Fruit fly (Drosophila melanogaster) whole organism, embryonic: ENCODE measurements around the gene rempA.

ENCODE experiments used
- CG10147 ChIP-seq: fragments of 200-800 bp; sonication (Bioruptor generic); optimal IDR thresholded peaks from 2 replicates; lab custom pipeline; 2019; ENCODE audit warnings: missing biosample characterization, mild to moderate bottlenecking, missing genetic modification characterization, moderate library complexity
- CG14014 ChIP-seq: fragments of 200-800 bp; sonication (Bioruptor generic); IDR thresholded peaks from 2 replicates; pipeline ENCODE4 v1.3.6; 2022; ENCODE audit warnings: missing biosample characterization, missing genetic modification characterization
- CG14710 ChIP-seq: fragments of 200-800 bp; sonication (Bioruptor generic); optimal IDR thresholded peaks from 3 replicates; lab custom pipeline; 2019; ENCODE audit warnings: missing biosample characterization, mild to moderate bottlenecking, missing genetic modification characterization, moderate library complexity
- CG14860 ChIP-seq: fragments of 200-800 bp; sonication (Bioruptor generic); IDR thresholded peaks from 3 replicates; pipeline ENCODE4 v1.3.6; 2022; ENCODE audit warnings: missing biosample characterization, missing genetic modification characterization; ENCODE audit not compliant: partially characterized antibody
- CG17385 ChIP-seq: fragments of 200-800 bp; sonication (Bioruptor generic); optimal IDR thresholded peaks from 3 replicates; lab custom pipeline; 2018; ENCODE audit warnings: missing biosample characterization, mild to moderate bottlenecking, missing genetic modification characterization
- CG17829 ChIP-seq: fragments of 200-800 bp; optimal IDR thresholded peaks from 2 replicates; lab custom pipeline; 2019; ENCODE audit warnings: missing biosample characterization, mild to moderate bottlenecking, missing genetic modification characterization, moderate library complexity
- CG17912 ChIP-seq: fragments of 200-800 bp; sonication (Bioruptor generic); optimal IDR thresholded peaks from 2 replicates; lab custom pipeline; 2018; ENCODE audit warnings: missing biosample characterization, mild to moderate bottlenecking, missing genetic modification characterization
- CG1792 ChIP-seq: fragments of 200-800 bp; sonication (Bioruptor generic); optimal IDR thresholded peaks from 2 replicates; lab custom pipeline; 2016; ENCODE audit warnings: missing biosample characterization, missing genetic modification characterization
- CG30403 ChIP-seq: fragments of 200-800 bp; sonication (Bioruptor generic); optimal IDR thresholded peaks from 3 replicates; lab custom pipeline; 2016; ENCODE audit warnings: missing biosample characterization, missing genetic modification characterization
- CG4282 ChIP-seq: fragments of 200-800 bp; sonication (Bioruptor generic); optimal IDR thresholded peaks from 2 replicates; lab custom pipeline; 2016; ENCODE audit warnings: missing biosample characterization, missing genetic modification characterization
- CG4707 ChIP-seq: fragments of 200-800 bp; sonication (Bioruptor generic); optimal IDR thresholded peaks from 2 replicates; lab custom pipeline; 2018; ENCODE audit warnings: missing biosample characterization, mild to moderate bottlenecking, missing genetic modification characterization, moderate library complexity
- CG9609 ChIP-seq: fragments of 200-800 bp; sonication (Bioruptor generic); optimal IDR thresholded peaks from 3 replicates; lab custom pipeline; 2016; ENCODE audit warnings: missing biosample characterization, missing genetic modification characterization
- Dad ChIP-seq: fragments of 200-800 bp; sonication (Bioruptor generic); optimal IDR thresholded peaks from 3 replicates; lab custom pipeline; 2016; ENCODE audit warnings: missing biosample characterization, missing genetic modification characterization
- Mrtf ChIP-seq: fragments of 200-800 bp; sonication (Bioruptor generic); IDR thresholded peaks from 3 replicates; pipeline ENCODE4 v1.3.6; 2022; ENCODE audit warnings: missing biosample characterization, missing genetic modification characterization
- Neu2 ChIP-seq: fragments of 200-800 bp; sonication (Bioruptor generic); optimal IDR thresholded peaks from 3 replicates; lab custom pipeline; 2016; ENCODE audit warnings: missing biosample characterization, missing genetic modification characterization, borderline replicate concordance
- Nf-YB ChIP-seq: fragments of 200-800 bp; sonication (Bioruptor generic); optimal IDR thresholded peaks from 3 replicates; lab custom pipeline; 2019; ENCODE audit warnings: missing biosample characterization, mild to moderate bottlenecking, missing genetic modification characterization, moderate library complexity
- Nf-YC ChIP-seq: fragments of 200-800 bp; optimal IDR thresholded peaks from 3 replicates; lab custom pipeline; 2019; ENCODE audit warnings: missing biosample characterization, mild to moderate bottlenecking, missing genetic modification characterization, moderate library complexity
- Oli ChIP-seq: fragments of 200-800 bp; sonication (Bioruptor generic); optimal IDR thresholded peaks from 2 replicates; lab custom pipeline; 2018; ENCODE audit warnings: missing biosample characterization, mild to moderate bottlenecking, missing genetic modification characterization, moderate library complexity
- Opbp ChIP-seq: fragments of 200-800 bp; sonication (Bioruptor generic); IDR thresholded peaks from 3 replicates; pipeline ENCODE4 v1.3.6; 2022; ENCODE audit warnings: missing biosample characterization, missing genetic modification characterization; ENCODE audit not compliant: partially characterized antibody
- Rx ChIP-seq: fragments of 200-800 bp; sonication (Bioruptor generic); IDR thresholded peaks from 2 replicates; pipeline ENCODE4 v1.3.6; 2022; ENCODE audit warnings: missing biosample characterization, missing genetic modification characterization
- Tbp ChIP-seq: fragments of >200 bp; optimal IDR thresholded peaks from 2 replicates; lab custom pipeline; 2018; ENCODE audit warnings: missing biosample characterization, missing genetic modification characterization
- Trl ChIP-seq, 3 experiments: fragments of >200 bp in 2 of 3; fragments of 200-800 bp in 1 of 3; sonication (Bioruptor generic) in 1 of 3; optimal IDR thresholded peaks; 2 replicates in 1 of 3; 3 replicates in 2 of 3; lab custom pipeline; 2016 to 2017; ENCODE audit warnings: missing biosample characterization in 1 of 3, missing genetic modification characterization in 1 of 3
- YL-1 ChIP-seq: fragments of 200-800 bp; sonication (Bioruptor generic); optimal IDR thresholded peaks from 3 replicates; lab custom pipeline; 2017; ENCODE audit warnings: missing biosample characterization, mild to moderate bottlenecking, missing genetic modification characterization
- ap ChIP-seq: fragments of 200-800 bp; sonication (Bioruptor generic); IDR thresholded peaks from 2 replicates; pipeline ENCODE4 v1.3.6; 2022; ENCODE audit warnings: missing biosample characterization, missing genetic modification characterization
- ci ChIP-seq: fragments of 200-800 bp; sonication (Bioruptor generic); IDR thresholded peaks from 3 replicates; pipeline ENCODE4 v1.3.6; 2022; ENCODE audit warnings: missing biosample characterization, missing genetic modification characterization
- crol ChIP-seq: fragments of 200-800 bp; sonication (Bioruptor generic); IDR thresholded peaks from 2 replicates; pipeline ENCODE4 v1.3.6; 2022; ENCODE audit warnings: missing biosample characterization, missing genetic modification characterization
- dm ChIP-seq: fragments of 200-800 bp; sonication (Bioruptor generic); optimal IDR thresholded peaks from 3 replicates; lab custom pipeline; 2016; ENCODE audit warnings: missing biosample characterization, missing genetic modification characterization
- esg ChIP-seq: fragments of 200-800 bp; sonication (Bioruptor generic); conservative IDR thresholded peaks from 2 replicates; pipeline ENCODE4 v1.3.6; 2022; ENCODE audit warnings: missing biosample characterization, missing genetic modification characterization
- exex ChIP-seq: fragments of 200-800 bp; sonication (Bioruptor generic); optimal IDR thresholded peaks from 4 replicates; lab custom pipeline; 2018; ENCODE audit warnings: missing biosample characterization, mild to moderate bottlenecking, missing genetic modification characterization, moderate library complexity
- gsb-n ChIP-seq: fragments of 200-800 bp; sonication (Bioruptor generic); optimal IDR thresholded peaks from 3 replicates; lab custom pipeline; 2018; ENCODE audit warnings: missing biosample characterization, mild to moderate bottlenecking, missing genetic modification characterization
- kay ChIP-seq: fragments of 200-800 bp; sonication (Bioruptor generic); optimal IDR thresholded peaks from 2 replicates; lab custom pipeline; 2016; ENCODE audit warnings: missing biosample characterization, missing genetic modification characterization
- ken ChIP-seq: fragments of 200-800 bp; sonication (Bioruptor generic); IDR thresholded peaks from 3 replicates; pipeline ENCODE4 v1.3.6; 2022; ENCODE audit warnings: missing biosample characterization, missing genetic modification characterization
- knrl ChIP-seq: fragments of 200-800 bp; sonication (Bioruptor generic); IDR thresholded peaks from 3 replicates; pipeline ENCODE4 v1.3.6; 2022; ENCODE audit warnings: missing biosample characterization, missing genetic modification characterization; ENCODE audit not compliant: partially characterized antibody
- lov ChIP-seq, 2 experiments: fragments of 200-800 bp in 1 of 2; fragments of >200 bp in 1 of 2; sonication (Bioruptor generic) in 1 of 2; IDR thresholded peaks in 1 of 2; optimal IDR thresholded peaks in 1 of 2; 2 replicates in 1 of 2; 3 replicates in 1 of 2; pipeline versions ENCODE4 v1.3.6 to Lab custom; 2017 to 2022; ENCODE audit warnings: missing biosample characterization in 1 of 2, missing genetic modification characterization in 1 of 2
- nerfin-1 ChIP-seq: fragments of 200-800 bp; sonication (Bioruptor generic); optimal IDR thresholded peaks from 3 replicates; lab custom pipeline; 2019; ENCODE audit warnings: missing biosample characterization, mild to moderate bottlenecking, missing genetic modification characterization, moderate library complexity
- oc ChIP-seq: fragments of 200-800 bp; sonication (Bioruptor generic); optimal IDR thresholded peaks from 2 replicates; lab custom pipeline; 2018; ENCODE audit warnings: missing biosample characterization, mild to moderate bottlenecking, missing genetic modification characterization, moderate library complexity
- otp ChIP-seq: fragments of 200-800 bp; sonication (Bioruptor generic); IDR thresholded peaks from 3 replicates; pipeline ENCODE4, ENCODE4 v1.3.6; 2022; ENCODE audit warnings: missing biosample characterization, missing genetic modification characterization
- p53 ChIP-seq: fragments of 200-800 bp; sonication (Bioruptor generic); optimal IDR thresholded peaks from 2 replicates; lab custom pipeline; 2016; ENCODE audit warnings: missing biosample characterization, missing genetic modification characterization
- pros ChIP-seq: fragments of 200-800 bp; sonication (Bioruptor generic); optimal IDR thresholded peaks from 3 replicates; lab custom pipeline; 2019; ENCODE audit warnings: missing biosample characterization, mild to moderate bottlenecking, missing genetic modification characterization, moderate library complexity
- seq ChIP-seq: fragments of 200-800 bp; sonication (Bioruptor generic); IDR thresholded peaks from 2 replicates; pipeline ENCODE4 v1.3.6; 2022; ENCODE audit warnings: missing biosample characterization, missing genetic modification characterization
- slbo ChIP-seq: fragments of 200-800 bp; sonication (Bioruptor generic); IDR thresholded peaks from 2 replicates; pipeline ENCODE4 v1.3.6; 2022; ENCODE audit warnings: missing biosample characterization, missing genetic modification characterization
- twi ChIP-seq: fragments of 200-800 bp; optimal IDR thresholded peaks from 2 replicates; lab custom pipeline; 2019; ENCODE audit warnings: missing biosample characterization, mild to moderate bottlenecking, missing genetic modification characterization, moderate library complexity

Gene rempA

dm6 chr2L:594048-594447 is 33.9 kb upstream of the rempA start:
- no peak for TF ChIP-seq ci (GFP tag; lab: Robert Waterston, UW)
- TF ChIP-seq ken (GFP tag; lab: Robert Waterston, UW) = no peak
- 0 out of 2 replicates have a peak, but pooled peaks have one; percentile 13 for TF ChIP-seq slbo (GFP tag; lab: Robert Waterston, UW)
- TF ChIP-seq CG4282 (GFP tag; lab: Kevin White, UChicago) = no peak
- TF ChIP-seq lov (optimal IDR thresholded peaks at IDR 0.05; lab: Kevin White, UChicago) = no peak
- no peak for TF ChIP-seq lov (GFP tag; IDR thresholded peaks at IDR 0.05; lab: Robert Waterston, UW)
- TF ChIP-seq Mrtf = 0 out of 3 replicates have a peak, but pooled peaks have one; percentile 13
- TF ChIP-seq ap = no peak
- TF ChIP-seq gsb-n (tag; lab: Kevin White, UChicago) = no peak
- TF ChIP-seq CG4707 (GFP tag; lab: Kevin White, UChicago) = no peak
- TF ChIP-seq exex (tag; lab: Kevin White, UChicago) = no peak
- TF ChIP-seq CG14860 = no peak
- TF ChIP-seq Rx (GFP tag; lab: Robert Waterston, UW) = no peak
- no peak for TF ChIP-seq YL-1 (GFP tag; lab: Kevin White, UChicago)
- TF ChIP-seq CG17912 (GFP tag; lab: Kevin White, UChicago) = no peak
- no peak for TF ChIP-seq CG14014 (GFP tag; lab: Robert Waterston, UW)
- no peak for TF ChIP-seq CG17385
- TF ChIP-seq, all 482 proteins: peak for 2

dm6 chr2L:591511-591910 is 31.4 kb upstream of the rempA start:
- TF ChIP-seq p53 (GFP tag; lab: Kevin White, UChicago) = no peak
- TF ChIP-seq CG10147 (GFP tag; lab: Kevin White, UChicago) = no peak
- TF ChIP-seq Nf-YB (GFP tag; lab: Kevin White, UChicago) = peak; percentile 79
- TF ChIP-seq CG1792 (GFP tag; lab: Kevin White, UChicago) = no peak
- no peak for TF ChIP-seq Tbp
- peak; percentile 44 for TF ChIP-seq nerfin-1 (tag; lab: Kevin White, UChicago)
- TF ChIP-seq CG30403 (GFP tag; lab: Kevin White, UChicago) = no peak
- TF ChIP-seq otp = no peak
- TF ChIP-seq Dad (GFP tag; lab: Kevin White, UChicago) = no peak
- no peak for TF ChIP-seq CG9609 (GFP tag; lab: Kevin White, UChicago)
- TF ChIP-seq kay (GFP tag; lab: Kevin White, UChicago) = no peak
- no peak for TF ChIP-seq Opbp (GFP tag; lab: Robert Waterston, UW)
- peak; percentile 21; the same call in 1 of the 2 replicates for TF ChIP-seq seq (GFP tag; lab: Robert Waterston, UW)
- no peak for TF ChIP-seq YL-1 (GFP tag; lab: Kevin White, UChicago)
- TF ChIP-seq pros (GFP tag; lab: Kevin White, UChicago) = peak; percentile 35
- TF ChIP-seq oc (tag; lab: Kevin White, UChicago) = peak; percentile 33
- TF ChIP-seq twi (tag; lab: Kevin White, UChicago) = no peak
- TF ChIP-seq Nf-YC (tag; lab: Kevin White, UChicago) = peak; percentile 63
- TF ChIP-seq esg (GFP tag; lab: Robert Waterston, UW) = no peak
- TF ChIP-seq Neu2 (GFP tag; lab: Kevin White, UChicago) = no peak
- TF ChIP-seq CG14710 (tag; lab: Kevin White, UChicago) = no peak
- no peak for TF ChIP-seq CG17829 (tag; lab: Kevin White, UChicago)
- TF ChIP-seq, all 482 proteins: peak for 6

- TF ChIP-seq Nf-YC (tag; lab: Kevin White, UChicago) (peak; percentile 95), Trl (optimal IDR thresholded peaks at IDR 0.05; lab: Kevin White, UChicago) (peak; percentile 24 to 33), Trl (GFP tag; optimal IDR thresholded peaks at IDR 0.05; lab: Kevin White, UChicago) (no peak), crol (GFP tag; lab: Robert Waterston, UW) (peak; percentile 49), dm (GFP tag; lab: Kevin White, UChicago) (no peak), Oli (tag; lab: Kevin White, UChicago) (no peak), seq (GFP tag; lab: Robert Waterston, UW) (peak; percentile 81), knrl (no peak), Nf-YB (GFP tag; lab: Kevin White, UChicago) (peak; percentile 95)
Observed at dm6 chr2L:585268-585667, 25.2 kb upstream of the rempA start.
